Worm (Caenorhabditis elegans): Measurements from ENCODE around the gene K06H6.2.
A peak's percentile ranks its signal among the peaks of the same experiment; 100 is the strongest.

The K06H6.2 gene

DNA sequence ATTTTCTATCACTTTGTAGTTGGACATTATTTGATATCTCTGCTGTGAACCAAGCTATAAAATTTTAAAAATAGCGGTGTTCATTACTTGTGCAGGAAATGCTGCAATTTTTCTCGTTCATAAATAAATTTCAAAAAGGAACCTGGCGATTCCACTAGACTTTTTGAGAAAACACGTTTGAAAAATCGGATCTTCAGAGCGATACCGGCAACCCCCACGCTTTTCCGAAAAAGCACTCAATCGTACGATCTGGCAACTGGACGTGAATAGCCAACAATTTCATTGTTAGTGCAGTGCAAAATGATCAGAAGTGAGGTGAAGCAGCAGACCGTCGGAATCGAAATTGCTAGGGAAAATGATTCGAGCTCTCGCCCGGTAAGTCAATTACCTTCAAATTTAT, 4.0 kb upstream of the K06H6.2 start, which contains the start of gene nstp-7:
TSS of gene nstp-7 (plus strand) at position 301 of the 400 bp plus-strand sequence.
- TF ChIP-seq tbx-2 (tag; optimal IDR thresholded peaks at IDR 0.05) (no peak), fkh-8 (tag; optimal IDR thresholded peaks at IDR 0.05) (no peak)

DNA sequence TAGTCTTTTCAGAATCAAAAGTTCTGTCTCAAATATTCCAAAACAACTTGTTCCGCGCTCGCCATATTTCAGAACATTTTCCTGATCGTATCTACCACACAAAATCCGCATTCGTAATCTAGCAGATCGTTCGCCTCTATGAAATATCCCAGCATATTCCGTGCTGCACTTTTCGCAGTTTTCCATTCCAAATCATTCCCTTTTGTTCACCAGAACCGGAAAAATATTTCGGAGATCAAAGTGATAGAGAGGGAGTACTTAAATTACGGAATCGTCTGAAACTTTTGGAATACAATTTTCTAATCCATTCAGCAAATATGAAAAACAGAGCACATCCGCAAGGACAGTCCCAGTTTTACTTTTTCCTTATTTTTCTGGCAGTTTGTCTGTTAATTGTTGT, 2.2 kb downstream of the K06H6.2 start, which contains the start of gene K06H6.1:
TSS of gene K06H6.1 (plus strand) at position 301 of the 400 bp plus-strand sequence.
- TF ChIP-seq fkh-8 (tag; optimal IDR thresholded peaks at IDR 0.05) = no peak
- TF ChIP-seq nhr-19 (GFP tag; conservative IDR thresholded peaks at IDR 0.05) = no peak
- TF ChIP-seq aha-1 (tag; optimal IDR thresholded peaks at IDR 0.05) = no peak

DNA sequence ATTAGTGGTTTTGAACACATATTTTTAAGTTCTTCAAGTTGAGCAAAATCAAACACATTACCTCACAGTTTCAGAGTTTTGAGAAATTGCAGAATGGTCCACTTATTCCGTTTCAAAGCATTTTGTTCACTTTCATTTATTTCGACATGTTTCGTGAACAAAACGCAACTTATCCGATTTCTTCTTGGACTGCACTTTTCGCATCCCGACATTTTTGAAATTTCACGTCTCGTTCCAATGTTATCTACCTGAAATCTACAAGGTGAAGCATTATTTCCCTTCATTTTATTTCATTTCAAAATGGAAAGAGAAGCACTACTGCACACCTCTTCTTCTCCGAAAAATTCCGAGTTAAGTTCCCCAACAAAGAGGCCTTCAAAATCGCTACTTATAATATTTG, 4.6 kb downstream of the K06H6.2 start, which contains the start of gene ZK488.6:
TSS of gene ZK488.6 (plus strand) at position 301 of the 400 bp plus-strand sequence.
- no peak for TF ChIP-seq nhr-85 (tag)
- TF ChIP-seq unc-98 (GFP tag; IDR thresholded peaks at IDR 0.05) = 0 out of 2 replicates have a peak, but pooled peaks have one; percentile 22
- no peak for TF ChIP-seq ama-1 (optimal IDR thresholded peaks at IDR 0.05)
- no peak for TF ChIP-seq C34B4.2 (tag; optimal IDR thresholded peaks at IDR 0.05)

DNA sequence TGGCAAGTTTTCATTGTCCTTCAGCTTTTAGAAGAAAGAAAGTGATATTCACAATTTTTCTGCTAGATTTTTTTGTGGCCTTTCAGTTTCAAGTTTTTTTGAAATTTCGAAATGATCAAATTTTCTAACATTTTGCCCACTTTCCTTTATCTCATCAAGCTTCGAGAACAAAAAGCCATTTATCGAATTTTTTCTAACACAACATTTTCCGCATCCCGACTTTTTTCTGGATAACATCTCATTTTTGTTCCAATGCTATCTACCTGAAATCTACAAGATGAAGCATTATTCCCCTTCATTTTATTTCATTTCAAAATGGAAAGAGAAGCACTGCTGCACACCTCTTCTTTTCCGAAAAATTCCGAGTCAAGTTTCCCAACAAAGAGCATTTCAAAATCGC, 7.4 kb downstream of the K06H6.2 start, which contains the start of gene ZK488.5:
TSS of gene ZK488.5 (plus strand) at position 301 of the 400 bp plus-strand sequence.
- TF ChIP-seq snu-23 (GFP tag; optimal IDR thresholded peaks at IDR 0.05) = no peak
- no peak for TF ChIP-seq nhr-76 (tag; optimal IDR thresholded peaks at IDR 0.05)
- no peak for TF ChIP-seq Y116A8C.19 (tag; optimal IDR thresholded peaks at IDR 0.05; ENCODE audit: borderline replicate concordance)
- no peak for TF ChIP-seq lin-35 (GFP tag; optimal IDR thresholded peaks at IDR 0.05)
- TF ChIP-seq zip-4 (GFP tag; optimal IDR thresholded peaks at IDR 0.05) = no peak
- TF ChIP-seq nhr-237 (tag; optimal IDR thresholded peaks at IDR 0.05) = no peak
- TF ChIP-seq blmp-1 (tag; optimal IDR thresholded peaks at IDR 0.05) = no peak
- TF ChIP-seq lin-13 (GFP tag; optimal IDR thresholded peaks at IDR 0.05) = no peak
- TF ChIP-seq nhr-12 (tag; optimal IDR thresholded peaks at IDR 0.05) = no peak
- TF ChIP-seq nhr-84 (tag; optimal IDR thresholded peaks at IDR 0.05) = no peak

DNA sequence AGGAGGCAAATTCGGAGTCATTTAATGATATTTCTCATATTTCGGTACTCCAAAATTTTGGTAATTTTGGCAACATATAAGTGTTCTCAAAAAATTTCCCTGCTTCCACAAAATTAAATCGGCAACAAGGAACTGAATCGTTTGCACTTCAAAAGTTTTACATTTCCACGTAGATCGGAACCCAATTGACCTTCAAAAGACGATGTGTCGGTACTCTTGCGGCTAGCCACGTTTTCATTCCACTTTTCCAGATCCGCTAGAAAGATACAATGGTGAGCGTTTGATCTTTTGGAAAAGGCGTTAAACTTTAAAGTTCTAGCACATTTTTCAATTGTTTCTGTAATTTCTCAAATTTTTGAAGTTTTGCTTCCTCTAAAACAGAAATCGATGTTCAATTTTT, 11.4 kb downstream of the K06H6.2 start:
- no peak for TF ChIP-seq C34B4.2 (tag; optimal IDR thresholded peaks at IDR 0.05)
- no peak for TF ChIP-seq zip-4 (GFP tag; optimal IDR thresholded peaks at IDR 0.05)
- TF ChIP-seq nhr-11 (tag; optimal IDR thresholded peaks at IDR 0.05) = no peak
- no peak for TF ChIP-seq ztf-11 (tag; optimal IDR thresholded peaks at IDR 0.05)
- no peak for TF ChIP-seq swsn-7 (tag; optimal IDR thresholded peaks at IDR 0.05)
- TF ChIP-seq nhr-84 (tag; optimal IDR thresholded peaks at IDR 0.05) = no peak
- peak; percentile 9 for TF ChIP-seq blmp-1 (tag; optimal IDR thresholded peaks at IDR 0.05)
- TF ChIP-seq rnt-1 (tag; optimal IDR thresholded peaks at IDR 0.05) = peak; percentile 15
- no peak for TF ChIP-seq pqm-1 (tag; optimal IDR thresholded peaks at IDR 0.05)
- no peak for TF ChIP-seq pax-3 (tag; optimal IDR thresholded peaks at IDR 0.05)

DNA sequence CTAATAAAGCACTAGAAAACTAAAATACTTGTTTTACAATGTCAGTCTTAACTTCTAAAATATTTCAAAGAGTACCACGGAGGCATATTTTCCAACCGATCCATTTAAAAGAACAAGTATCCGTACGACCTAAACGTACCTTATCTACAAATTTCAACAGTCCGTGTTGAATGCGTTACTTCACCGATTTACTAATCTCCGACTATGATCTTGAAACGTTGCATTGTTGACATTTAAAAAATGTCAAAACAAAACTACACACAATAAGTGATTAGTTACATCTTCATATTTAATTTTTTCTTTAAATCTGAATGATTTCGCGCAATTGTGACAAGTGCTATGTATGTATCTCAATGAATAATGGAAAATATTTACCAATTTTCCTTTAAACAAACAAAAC, 12.3 kb downstream of the K06H6.2 start:
- no peak for TF ChIP-seq efl-1 (optimal IDR thresholded peaks at IDR 0.05)
- peak in 1 of 2 experiments; percentile 45 for TF ChIP-seq efl-1 (GFP tag; optimal IDR thresholded peaks at IDR 0.05 in 1 of 2)
- TF ChIP-seq nhr-85 (tag) = peak; percentile 73
- TF ChIP-seq nhr-90 (tag; optimal IDR thresholded peaks at IDR 0.05; ENCODE audit: poor library complexity) = no peak

DNA sequence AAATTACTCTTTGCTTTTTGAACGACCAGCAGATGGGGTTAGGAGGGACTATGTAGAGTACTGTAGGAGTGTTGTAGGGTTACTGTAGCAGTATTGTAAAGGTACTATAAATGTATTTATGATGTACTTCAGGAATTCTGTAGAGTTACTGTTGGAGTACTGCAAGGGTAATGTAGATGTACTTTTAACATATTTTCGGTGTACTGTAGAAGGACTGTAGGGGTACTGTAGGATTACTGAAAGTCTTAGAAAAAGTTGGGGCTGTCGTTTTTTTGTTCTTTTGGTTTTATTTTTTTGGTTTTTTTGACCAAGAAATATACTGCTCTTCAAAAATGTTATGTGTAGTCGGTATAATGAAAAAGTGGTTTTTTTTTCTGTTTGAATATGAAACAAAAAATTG, 13.1 kb downstream of the K06H6.2 start:
- no peak for TF ChIP-seq hlh-4 (tag; optimal IDR thresholded peaks at IDR 0.05)
- no peak for TF ChIP-seq snu-23 (GFP tag; optimal IDR thresholded peaks at IDR 0.05)
- no peak for TF ChIP-seq hpl-2 (GFP tag; optimal IDR thresholded peaks at IDR 0.05)
- no peak for TF ChIP-seq isw-1 (GFP tag; IDR thresholded peaks at IDR 0.05)
- TF ChIP-seq mab-9 (GFP tag; IDR thresholded peaks at IDR 0.05) = no peak
- TF ChIP-seq unc-86 (tag; optimal IDR thresholded peaks at IDR 0.05) = no peak
